Fruit fly (Drosophila melanogaster) whole organism, embryonic: ENCODE data around the gene CG42852.

Experiments used
- Antp ChIP-seq: fragments of 200-800 bp; sonication (Bioruptor generic); optimal IDR thresholded peaks from 3 replicates; lab custom pipeline; 2016; ENCODE audit warnings: missing biosample characterization, missing genetic modification characterization
- BEAF-32 ChIP-seq: fragments of 200-800 bp; sonication (Bioruptor generic); optimal IDR thresholded peaks from 3 replicates; lab custom pipeline; 2017; ENCODE audit warnings: missing biosample characterization, missing genetic modification characterization, mild to moderate bottlenecking, moderate library complexity, missing genetic modification reagents
- CG11560 ChIP-seq: fragments of 200-800 bp; sonication (Bioruptor generic); IDR thresholded peaks from 3 replicates; pipeline ENCODE4 v1.3.6; 2022; ENCODE audit warnings: missing biosample characterization, missing genetic modification characterization
- CG11696 ChIP-seq: fragments of 200-800 bp; sonication (Bioruptor generic); IDR thresholded peaks from 2 replicates; pipeline ENCODE4 v1.3.6; 2022; ENCODE audit warnings: missing biosample characterization, missing genetic modification characterization
- CG12659 ChIP-seq: fragments of 200-800 bp; sonication (Bioruptor generic); optimal IDR thresholded peaks from 3 replicates; lab custom pipeline; 2017; ENCODE audit warnings: mild to moderate bottlenecking, missing biosample characterization, missing genetic modification reagents, missing genetic modification characterization
- CG13296 ChIP-seq: fragments of 200-800 bp; sonication (Bioruptor generic); optimal IDR thresholded peaks from 3 replicates; lab custom pipeline; 2018; ENCODE audit warnings: missing biosample characterization, mild to moderate bottlenecking, missing genetic modification characterization
- CG14710 ChIP-seq: fragments of 200-800 bp; sonication (Bioruptor generic); optimal IDR thresholded peaks from 3 replicates; lab custom pipeline; 2019; ENCODE audit warnings: missing biosample characterization, mild to moderate bottlenecking, missing genetic modification characterization, moderate library complexity
- CG1529 ChIP-seq: fragments of 200-800 bp; sonication (Bioruptor generic); optimal IDR thresholded peaks from 3 replicates; lab custom pipeline; 2018; ENCODE audit warnings: missing biosample characterization, missing genetic modification characterization
- CG18599 ChIP-seq: fragments of 200-800 bp; sonication (Bioruptor generic); optimal IDR thresholded peaks from 3 replicates; lab custom pipeline; 2017; ENCODE audit warnings: missing biosample characterization, missing genetic modification characterization, mild to moderate bottlenecking, moderate library complexity, missing genetic modification reagents
- CG3163 ChIP-seq: fragments of 200-800 bp; sonication (Bioruptor generic); optimal IDR thresholded peaks from 3 replicates; lab custom pipeline; 2016; ENCODE audit warnings: missing biosample characterization, missing genetic modification characterization
- CG32772 ChIP-seq: fragments of 200-800 bp; sonication (Bioruptor generic); IDR thresholded peaks from 2 replicates; pipeline ENCODE4 v1.3.6; 2022; ENCODE audit warnings: missing biosample characterization, missing genetic modification characterization
- CG33213 ChIP-seq: fragments of 200-800 bp; sonication (Bioruptor generic); optimal IDR thresholded peaks from 3 replicates; lab custom pipeline; 2016; ENCODE audit warnings: missing biosample characterization, missing genetic modification characterization
- CG3838 ChIP-seq: fragments of 200-800 bp; sonication (Bioruptor generic); optimal IDR thresholded peaks from 3 replicates; lab custom pipeline; 2016; ENCODE audit warnings: missing biosample characterization, missing genetic modification characterization
- CG3995 ChIP-seq: fragments of 200-800 bp; sonication (Bioruptor generic); optimal IDR thresholded peaks from 3 replicates; lab custom pipeline; 2016; ENCODE audit warnings: missing biosample characterization, missing genetic modification characterization
- CG4282 ChIP-seq: fragments of 200-800 bp; sonication (Bioruptor generic); optimal IDR thresholded peaks from 2 replicates; lab custom pipeline; 2016; ENCODE audit warnings: missing biosample characterization, missing genetic modification characterization
- CG4328 ChIP-seq: fragments of 200-800 bp; sonication (Bioruptor generic); optimal IDR thresholded peaks from 3 replicates; lab custom pipeline; 2017; ENCODE audit warnings: missing biosample characterization, missing genetic modification reagents, missing genetic modification characterization
- CG4360 ChIP-seq: fragments of 200-800 bp; sonication (Bioruptor generic); IDR thresholded peaks from 2 replicates; pipeline ENCODE4 v1.3.6; 2022; ENCODE audit warnings: missing biosample characterization, missing genetic modification characterization
- CG6654 ChIP-seq: fragments of 200-800 bp; sonication (Bioruptor generic); optimal IDR thresholded peaks from 2 replicates; lab custom pipeline; 2017; ENCODE audit warnings: missing biosample characterization, mild to moderate bottlenecking, missing genetic modification characterization
- CG7372 ChIP-seq: fragments of 200-800 bp; sonication (Bioruptor generic); IDR thresholded peaks from 2 replicates; pipeline ENCODE4 v1.3.6; 2022; ENCODE audit warnings: missing biosample characterization, missing genetic modification characterization
- CG8944 ChIP-seq: fragments of 200-800 bp; sonication (Bioruptor generic); optimal IDR thresholded peaks from 3 replicates; lab custom pipeline; 2016; ENCODE audit warnings: missing biosample characterization, missing genetic modification characterization
- CG9437 ChIP-seq: fragments of 200-800 bp; sonication (Bioruptor generic); optimal IDR thresholded peaks from 2 replicates; lab custom pipeline; 2018; ENCODE audit warnings: missing biosample characterization, mild to moderate bottlenecking, missing genetic modification characterization
- CG9876 ChIP-seq: fragments of 200-800 bp; sonication (Bioruptor generic); optimal IDR thresholded peaks from 2 replicates; lab custom pipeline; 2016; ENCODE audit warnings: missing biosample characterization, missing genetic modification characterization
- E2f1 ChIP-seq: fragments of 200-800 bp; sonication (Bioruptor generic); IDR thresholded peaks from 2 replicates; pipeline ENCODE4 v1.3.6; 2022; ENCODE audit warnings: missing biosample characterization, missing genetic modification characterization
- GATAe ChIP-seq: fragments of 200-800 bp; sonication (Bioruptor generic); conservative IDR thresholded peaks from 2 replicates; pipeline ENCODE4 v1.3.6; 2022; ENCODE audit warnings: missing biosample characterization, missing genetic modification characterization
- HLH54F ChIP-seq: fragments of 200-800 bp; sonication (Bioruptor generic); optimal IDR thresholded peaks from 3 replicates; lab custom pipeline; 2016; ENCODE audit warnings: missing biosample characterization, missing genetic modification characterization
- Hand ChIP-seq: fragments of 200-800 bp; sonication (Bioruptor generic); optimal IDR thresholded peaks from 2 replicates; lab custom pipeline; 2017; ENCODE audit warnings: mild to moderate bottlenecking, missing biosample characterization, missing genetic modification reagents, missing genetic modification characterization
- HmgZ ChIP-seq: fragments of 200-800 bp; sonication (Bioruptor generic); optimal IDR thresholded peaks from 2 replicates; lab custom pipeline; 2018; ENCODE audit warnings: missing biosample characterization, mild to moderate bottlenecking, missing genetic modification characterization
- Hmx ChIP-seq: fragments of 200-800 bp; sonication (Bioruptor generic); optimal IDR thresholded peaks from 2 replicates; lab custom pipeline; 2016; ENCODE audit warnings: missing biosample characterization, missing genetic modification characterization
- Jarid2 ChIP-seq: fragments of 200-800 bp; sonication (Bioruptor generic); optimal IDR thresholded peaks from 3 replicates; lab custom pipeline; 2017; ENCODE audit warnings: mild to moderate bottlenecking, missing biosample characterization, missing genetic modification reagents, missing genetic modification characterization
- Mes4 ChIP-seq: fragments of 200-800 bp; sonication (Bioruptor generic); optimal IDR thresholded peaks from 2 replicates; lab custom pipeline; 2016; ENCODE audit warnings: missing biosample characterization, missing genetic modification characterization
- Nf-YA ChIP-seq: fragments of 200-800 bp; sonication (Bioruptor generic); IDR thresholded peaks from 2 replicates; pipeline ENCODE4 v1.3.6; 2022; ENCODE audit warnings: missing biosample characterization, missing genetic modification characterization
- Nf-YB ChIP-seq: fragments of 200-800 bp; sonication (Bioruptor generic); optimal IDR thresholded peaks from 3 replicates; lab custom pipeline; 2019; ENCODE audit warnings: missing biosample characterization, mild to moderate bottlenecking, missing genetic modification characterization, moderate library complexity
- Poxn ChIP-seq: fragments of 200-800 bp; sonication (Bioruptor generic); IDR thresholded peaks from 2 replicates; pipeline ENCODE4 v1.3.6; 2022; ENCODE audit warnings: missing biosample characterization, missing genetic modification characterization
- Sry-β ChIP-seq: fragments of 200-800 bp; sonication (Bioruptor generic); optimal IDR thresholded peaks from 2 replicates; lab custom pipeline; 2018; ENCODE audit warnings: missing biosample characterization, mild to moderate bottlenecking, missing genetic modification characterization, moderate library complexity
- cato ChIP-seq: fragments of 200-800 bp; sonication (Bioruptor generic); optimal IDR thresholded peaks from 2 replicates; lab custom pipeline; 2016; ENCODE audit warnings: missing biosample characterization, missing genetic modification characterization, borderline replicate concordance
- eve ChIP-seq, 2 experiments: fragments of >200 bp; optimal IDR thresholded peaks; 2 replicates each; lab custom pipeline; 2017; ENCODE audit warnings: missing biosample characterization in 2 of 2, missing genetic modification characterization in 2 of 2
- fd3F ChIP-seq: fragments of 200-800 bp; sonication (Bioruptor generic); optimal IDR thresholded peaks from 2 replicates; lab custom pipeline; 2018; ENCODE audit warnings: missing biosample characterization, mild to moderate bottlenecking, missing genetic modification characterization, moderate library complexity
- ftz-f1 ChIP-seq: fragments of 200-800 bp; sonication (Bioruptor generic); optimal IDR thresholded peaks from 2 replicates; lab custom pipeline; 2016; ENCODE audit warnings: missing biosample characterization, missing genetic modification characterization
- oc ChIP-seq: fragments of 200-800 bp; sonication (Bioruptor generic); optimal IDR thresholded peaks from 2 replicates; lab custom pipeline; 2018; ENCODE audit warnings: missing biosample characterization, mild to moderate bottlenecking, missing genetic modification characterization, moderate library complexity
- odd ChIP-seq: fragments of 200-800 bp; sonication (Bioruptor generic); optimal IDR thresholded peaks from 2 replicates; lab custom pipeline; 2017; ENCODE audit warnings: missing biosample characterization, mild to moderate bottlenecking, missing genetic modification characterization
- pan ChIP-seq, 4 experiments: fragments of >200 bp in 3 of 4; fragments of 200-800 bp in 1 of 4; sonication (Bioruptor generic) in 1 of 4; optimal IDR thresholded peaks in 3 of 4; IDR thresholded peaks in 1 of 4; 2 replicates each; pipeline versions ENCODE4 v1.3.6 to Lab custom; 2017 to 2022; ENCODE audit warnings: missing biosample characterization in 2 of 4, missing genetic modification characterization in 2 of 4, mixed read lengths in 1 of 4
- peb ChIP-seq: fragments of 200-800 bp; sonication (Bioruptor generic); IDR thresholded peaks from 2 replicates; pipeline ENCODE4 v1.3.6; 2022; ENCODE audit warnings: missing biosample characterization, missing genetic modification characterization
- pum ChIP-seq: fragments of 200-800 bp; sonication (Bioruptor generic); optimal IDR thresholded peaks from 2 replicates; lab custom pipeline; 2016; ENCODE audit warnings: missing biosample characterization, missing genetic modification characterization
- repo ChIP-seq: fragments of 200-800 bp; sonication (Bioruptor generic); optimal IDR thresholded peaks from 2 replicates; lab custom pipeline; 2016; ENCODE audit warnings: missing biosample characterization, missing genetic modification characterization
- scrt ChIP-seq: fragments of 200-800 bp; sonication (Bioruptor generic); optimal IDR thresholded peaks from 2 replicates; lab custom pipeline; 2018; ENCODE audit warnings: missing biosample characterization, mild to moderate bottlenecking, missing genetic modification characterization, moderate library complexity
- sd ChIP-seq: fragments of 200-800 bp; sonication (Bioruptor generic); optimal IDR thresholded peaks from 3 replicates; lab custom pipeline; 2018; ENCODE audit warnings: missing biosample characterization, mild to moderate bottlenecking, missing genetic modification characterization, moderate library complexity
- sisA ChIP-seq: fragments of 200-800 bp; sonication (Bioruptor generic); IDR thresholded peaks from 2 replicates; pipeline ENCODE4 v1.3.6; 2022; ENCODE audit warnings: missing biosample characterization, missing genetic modification characterization
- sug ChIP-seq: fragments of 200-800 bp; optimal IDR thresholded peaks from 2 replicates; lab custom pipeline; 2019; ENCODE audit warnings: missing biosample characterization, mild to moderate bottlenecking, missing genetic modification characterization, moderate library complexity
- wdn ChIP-seq: fragments of 200-800 bp; sonication (Bioruptor generic); IDR thresholded peaks from 2 replicates; pipeline ENCODE4 v1.3.6; 2022; ENCODE audit warnings: missing biosample characterization, missing genetic modification characterization
- wor ChIP-seq: fragments of 200-800 bp; sonication (Bioruptor generic); IDR thresholded peaks from 2 replicates; pipeline ENCODE4 v1.3.6; 2022; ENCODE audit warnings: missing biosample characterization, missing genetic modification characterization
- zen2 ChIP-seq: fragments of 200-800 bp; sonication (Bioruptor generic); IDR thresholded peaks from 3 replicates; pipeline ENCODE4 v1.3.6; 2022; ENCODE audit warnings: missing biosample characterization, missing genetic modification characterization; ENCODE audit not compliant: partially characterized antibody

The CG42852 gene

dm6 chr3L:16779704-16780173 lies 24.4 kb downstream of the CG42852 start, which contains the start of the genes mus302 and CG9705 (continued):
- TF ChIP-seq CG1529 (GFP tag; lab: Kevin White, UChicago): no peak
- no peak for TF ChIP-seq oc (tag; lab: Kevin White, UChicago)
- TF ChIP-seq sisA (GFP tag; lab: Robert Waterston, UW): no peak
- peak; percentile 67 for TF ChIP-seq CG12659 (GFP tag; lab: Kevin White, UChicago)
- TF ChIP-seq CG4360 (GFP tag; lab: Robert Waterston, UW): no peak
- TF ChIP-seq Hmx (GFP tag; lab: Kevin White, UChicago): no peak
- TF ChIP-seq odd: no peak
- TF ChIP-seq Nf-YB (GFP tag; lab: Kevin White, UChicago): no peak
- TF ChIP-seq ftz-f1 (GFP tag; lab: Kevin White, UChicago): no peak
- no peak for TF ChIP-seq GATAe (GFP tag; lab: Robert Waterston, UW)
- TF ChIP-seq Sry-β (GFP tag; lab: Kevin White, UChicago): no peak
- peak; percentile 30 for TF ChIP-seq CG13296 (GFP tag; lab: Kevin White, UChicago)
- TF ChIP-seq sug (tag; lab: Kevin White, UChicago): peak; percentile 54
- TF ChIP-seq CG3163: no peak
- TF ChIP-seq repo (GFP tag; lab: Kevin White, UChicago): no peak
- TF ChIP-seq pum (GFP tag; lab: Kevin White, UChicago): no peak
- no peak for TF ChIP-seq Poxn (GFP tag; lab: Robert Waterston, UW)
- no peak for TF ChIP-seq CG33213
- no peak for TF ChIP-seq pan (optimal IDR thresholded peaks at IDR 0.05; lab: Kevin White, UChicago)
- no peak for TF ChIP-seq pan (GFP tag; optimal IDR thresholded peaks at IDR 0.05 in 1 of 2, IDR thresholded peaks at IDR 0.05 in 1 of 2)
- TF ChIP-seq CG7372 (GFP tag; lab: Robert Waterston, UW): 0 out of 2 replicates have a peak, but pooled peaks have one; percentile 15
- TF ChIP-seq CG4282 (GFP tag; lab: Kevin White, UChicago): no peak
- no peak for TF ChIP-seq Jarid2 (GFP tag; lab: Kevin White, UChicago)
- TF ChIP-seq fd3F (GFP tag; lab: Kevin White, UChicago): peak; percentile 22
- TF ChIP-seq peb (GFP tag; lab: Robert Waterston, UW): no peak
- TF ChIP-seq CG11696 (GFP tag; lab: Robert Waterston, UW): no peak
- TF ChIP-seq wdn (GFP tag; lab: Robert Waterston, UW): no peak
- peak; percentile 33 for TF ChIP-seq CG3995 (GFP tag; lab: Kevin White, UChicago)
- peak; percentile 78 for TF ChIP-seq CG14710
- no peak for TF ChIP-seq Mes4 (GFP tag; lab: Kevin White, UChicago)
- no peak for TF ChIP-seq CG9876 (GFP tag; lab: Kevin White, UChicago)
- no peak for TF ChIP-seq wor (GFP tag; lab: Robert Waterston, UW)
- TF ChIP-seq Antp: no peak
- TF ChIP-seq scrt (GFP tag; lab: Kevin White, UChicago): no peak
- peak; percentile 57; the same call in 1 of the 2 replicates for TF ChIP-seq CG32772 (GFP tag; lab: Robert Waterston, UW)
- TF ChIP-seq CG18599 (GFP tag; lab: Kevin White, UChicago): peak; percentile 24
- TF ChIP-seq eve (GFP tag; optimal IDR thresholded peaks at IDR 0.05; lab: Kevin White, UChicago): no peak
- TF ChIP-seq E2f1 (GFP tag; lab: Robert Waterston, UW): peak; percentile 14; the same call in 1 of the 2 replicates
- no peak for TF ChIP-seq Nf-YA
- no peak for TF ChIP-seq HmgZ
- TF ChIP-seq CG6654 (GFP tag; lab: Kevin White, UChicago): no peak
- no peak for TF ChIP-seq CG8944
- TF ChIP-seq Hand: no peak
- TF ChIP-seq CG3838: no peak
- TF ChIP-seq zen2 (GFP tag; lab: Robert Waterston, UW): no peak; the same call in 2 of the 3 replicates
- no peak for TF ChIP-seq HLH54F (GFP tag; lab: Kevin White, UChicago)
- TF ChIP-seq CG11560 (tag; lab: Robert Waterston, UW): no peak
- TF ChIP-seq cato (GFP tag; lab: Kevin White, UChicago): no peak
- peak; percentile 86 for TF ChIP-seq BEAF-32 (GFP tag; lab: Kevin White, UChicago)
- TF ChIP-seq CG4328 (GFP tag; lab: Kevin White, UChicago): no peak
- peak; percentile 11 for TF ChIP-seq sd (tag; lab: Kevin White, UChicago)
- TF ChIP-seq CG9437: peak; percentile 21
